Worm (Caenorhabditis elegans) whole organism, young adult: ENCODE data around the gene mans-4.

Experiments
- B0261.1 ChIP-seq: sonication (generic microtip); optimal IDR thresholded peaks from 2 replicates; lab custom pipeline; 2016; ENCODE audit warnings: mild to moderate bottlenecking, missing genetic modification characterization, moderate library complexity, missing compliant biosample characterization
- C06A6.2 ChIP-seq: fragments of 200-800 bp; sonication (Bioruptor generic); conservative IDR thresholded peaks from 2 replicates; pipeline ENCODE4 v1.3.6; 2022; ENCODE audit warnings: missing genetic modification characterization, missing compliant biosample characterization
- F23B12.7 ChIP-seq: sonication (generic microtip); optimal IDR thresholded peaks from 2 replicates; lab custom pipeline; 2017; ENCODE audit warnings: missing genetic modification characterization, mild to moderate bottlenecking, missing compliant biosample characterization, antibody characterized with exemption, moderate library complexity; ENCODE audit not compliant: insufficient read depth
- F57A8.1 ChIP-seq: fragments of 200-800 bp; sonication (Bioruptor generic); optimal IDR thresholded peaks from 2 replicates; lab custom pipeline; 2018; ENCODE audit warnings: mild to moderate bottlenecking, missing genetic modification characterization, moderate library complexity, missing compliant biosample characterization
- F57C9.4 ChIP-seq: sonication (generic microtip); optimal IDR thresholded peaks from 2 replicates; lab custom pipeline; 2017; ENCODE audit warnings: mild to moderate bottlenecking, missing genetic modification characterization, missing compliant biosample characterization
- T07F8.4 ChIP-seq: sonication (generic microtip); optimal IDR thresholded peaks from 2 replicates; lab custom pipeline; 2016; ENCODE audit warnings: mild to moderate bottlenecking, missing genetic modification characterization, moderate library complexity, missing compliant biosample characterization
- Y56A3A.18 ChIP-seq: fragments of 200-800 bp; sonication (Bioruptor generic); IDR thresholded peaks from 2 replicates; pipeline ENCODE4 v1.3.6; 2022; ENCODE audit warnings: missing genetic modification reagents, missing genetic modification characterization, missing compliant biosample characterization
- Y67H2A.10 ChIP-seq: fragments of 200-800 bp; sonication (Bioruptor generic); conservative IDR thresholded peaks from 2 replicates; pipeline ENCODE4 v1.3.6; 2022; ENCODE audit warnings: missing genetic modification reagents, missing genetic modification characterization, missing compliant biosample characterization
- ZK185.1 ChIP-seq: sonication (generic microtip); optimal IDR thresholded peaks from 2 replicates; lab custom pipeline; 2016; ENCODE audit warnings: mild to moderate bottlenecking, missing genetic modification characterization, missing compliant biosample characterization; ENCODE audit not compliant: poor library complexity, severe bottlenecking
- aptf-3 ChIP-seq: fragments of 200-800 bp; sonication (Bioruptor generic); IDR thresholded peaks from 2 replicates; pipeline ENCODE4 v1.3.6; 2022; ENCODE audit warnings: missing genetic modification characterization, missing compliant biosample characterization
- atf-7 ChIP-seq: sonication (generic microtip); optimal IDR thresholded peaks from 2 replicates; lab custom pipeline; 2017; ENCODE audit warnings: mild to moderate bottlenecking, missing genetic modification characterization, missing compliant biosample characterization
- attf-3 ChIP-seq: fragments of 200-800 bp; sonication (Bioruptor generic); conservative IDR thresholded peaks from 2 replicates; pipeline ENCODE4 v1.3.6; 2022; ENCODE audit warnings: missing genetic modification reagents, missing genetic modification characterization, missing compliant biosample characterization
- attf-5 ChIP-seq: fragments of 200-800 bp; sonication (Bioruptor generic); optimal IDR thresholded peaks from 2 replicates; lab custom pipeline; 2018; ENCODE audit warnings: mild to moderate bottlenecking, missing genetic modification characterization, missing compliant biosample characterization
- attf-6 ChIP-seq: fragments of 200-800 bp; sonication (Bioruptor generic); IDR thresholded peaks from 2 replicates; pipeline ENCODE4 v1.3.6; 2022; ENCODE audit warnings: missing genetic modification reagents, missing genetic modification characterization, missing compliant biosample characterization
- bed-1 ChIP-seq: fragments of 200-800 bp; sonication (Bioruptor generic); IDR thresholded peaks from 2 replicates; pipeline ENCODE4 v1.3.6; 2022; ENCODE audit warnings: missing genetic modification reagents, missing genetic modification characterization, missing compliant biosample characterization
- bed-2 ChIP-seq: fragments of 200-800 bp; sonication (Bioruptor generic); IDR thresholded peaks from 2 replicates; pipeline ENCODE4 v1.3.6; 2022; ENCODE audit warnings: missing genetic modification reagents, missing genetic modification characterization, missing compliant biosample characterization
- ceh-27 ChIP-seq: fragments of 200-800 bp; sonication (Bioruptor generic); optimal IDR thresholded peaks from 2 replicates; lab custom pipeline; 2018; ENCODE audit warnings: mild to moderate bottlenecking, missing genetic modification characterization, moderate library complexity, missing compliant biosample characterization
- ceh-58 ChIP-seq: fragments of 200-800 bp; sonication (Bioruptor generic); IDR thresholded peaks from 2 replicates; pipeline ENCODE4 v1.3.6; 2022; ENCODE audit warnings: missing genetic modification characterization, missing compliant biosample characterization
- ceh-91 ChIP-seq: fragments of 200-800 bp; sonication (Bioruptor generic); IDR thresholded peaks from 2 replicates; pipeline ENCODE4 v1.3.6; 2022; ENCODE audit warnings: missing genetic modification reagents, missing genetic modification characterization, missing compliant biosample characterization
- dpff-1 ChIP-seq: sonication (generic microtip); optimal IDR thresholded peaks from 2 replicates; lab custom pipeline; 2017; ENCODE audit warnings: mild to moderate bottlenecking, missing genetic modification characterization, missing compliant biosample characterization
- egl-18 ChIP-seq: fragments of 200-800 bp; sonication (Bioruptor generic); IDR thresholded peaks from 2 replicates; pipeline ENCODE4 v1.3.6; 2022; ENCODE audit warnings: missing genetic modification reagents, missing genetic modification characterization, missing compliant biosample characterization
- fkh-3 ChIP-seq: sonication (generic microtip); optimal IDR thresholded peaks from 2 replicates; lab custom pipeline; 2016; ENCODE audit warnings: mild to moderate bottlenecking, missing genetic modification characterization, missing compliant biosample characterization
- hlh-26 ChIP-seq: fragments of 200-800 bp; sonication (Bioruptor generic); conservative IDR thresholded peaks from 2 replicates; pipeline ENCODE4 v1.3.6; 2022; ENCODE audit warnings: missing genetic modification reagents, missing genetic modification characterization, missing compliant biosample characterization
- hrde-1 ChIP-seq: sonication (generic microtip); optimal IDR thresholded peaks from 2 replicates; lab custom pipeline; 2016; ENCODE audit warnings: missing genetic modification characterization, mild to moderate bottlenecking, missing compliant biosample characterization, moderate library complexity, missing genotype, missing genetic modification reagents, borderline replicate concordance
- lag-1 ChIP-seq: fragments of 200-800 bp; sonication (Bioruptor generic); IDR thresholded peaks from 2 replicates; pipeline ENCODE4 v1.3.6; 2022; ENCODE audit warnings: missing genetic modification reagents, missing genetic modification characterization, missing compliant biosample characterization
- let-526 ChIP-seq: fragments of 200-800 bp; sonication (Bioruptor generic); IDR thresholded peaks from 2 replicates; pipeline ENCODE4 v1.3.6; 2022; ENCODE audit warnings: missing genetic modification reagents, missing genetic modification characterization, missing compliant biosample characterization
- lin-26 ChIP-seq: fragments of 200-800 bp; sonication (Bioruptor generic); IDR thresholded peaks from 2 replicates; pipeline ENCODE4 v1.3.6; 2022; ENCODE audit warnings: missing genetic modification reagents, missing genetic modification characterization, missing compliant biosample characterization
- lin-40 ChIP-seq: sonication (generic microtip); optimal IDR thresholded peaks from 2 replicates; lab custom pipeline; 2016; ENCODE audit warnings: missing genetic modification characterization, mild to moderate bottlenecking, missing compliant biosample characterization, missing genotype, missing genetic modification reagents
- lin-54 ChIP-seq: fragments of 200-800 bp; sonication (Bioruptor generic); optimal IDR thresholded peaks from 2 replicates; lab custom pipeline; 2018; ENCODE audit warnings: mild to moderate bottlenecking, missing genetic modification characterization, missing compliant biosample characterization
- madf-3 ChIP-seq: fragments of 200-800 bp; sonication (Bioruptor generic); IDR thresholded peaks from 2 replicates; pipeline ENCODE4 v1.3.6; 2022; ENCODE audit warnings: missing genetic modification reagents, missing genetic modification characterization, missing compliant biosample characterization
- madf-8 ChIP-seq: fragments of 200-800 bp; sonication (Bioruptor generic); conservative IDR thresholded peaks from 2 replicates; pipeline ENCODE4 v1.3.6; 2022; ENCODE audit warnings: missing genetic modification reagents, missing genetic modification characterization, missing compliant biosample characterization
- mcd-1 ChIP-seq: fragments of 200-800 bp; sonication (Bioruptor generic); IDR thresholded peaks from 2 replicates; pipeline ENCODE4 v1.3.6; 2022; ENCODE audit warnings: missing genetic modification reagents, missing genetic modification characterization, missing compliant biosample characterization
- mel-28 ChIP-seq: sonication (generic microtip); optimal IDR thresholded peaks from 2 replicates; lab custom pipeline; 2016; ENCODE audit warnings: borderline replicate concordance, mild to moderate bottlenecking, missing genetic modification characterization, missing compliant biosample characterization
- nfya-2 ChIP-seq: fragments of 200-800 bp; sonication (Bioruptor generic); IDR thresholded peaks from 2 replicates; pipeline ENCODE4 v1.3.6; 2022; ENCODE audit warnings: missing genetic modification reagents, missing genetic modification characterization, missing compliant biosample characterization
- nhr-120 ChIP-seq: fragments of 200-800 bp; sonication (Bioruptor generic); IDR thresholded peaks from 2 replicates; pipeline ENCODE4 v1.3.6; 2022; ENCODE audit warnings: missing genetic modification characterization, missing compliant biosample characterization
- nhr-80 ChIP-seq: sonication (generic microtip); optimal IDR thresholded peaks from 2 replicates; lab custom pipeline; 2016; ENCODE audit warnings: missing genetic modification characterization, missing compliant biosample characterization
- nhr-90 ChIP-seq: sonication (generic microtip); optimal IDR thresholded peaks from 2 replicates; lab custom pipeline; 2016; ENCODE audit warnings: missing genotype, mild to moderate bottlenecking, missing genetic modification characterization, missing compliant biosample characterization
- pbrm-1 ChIP-seq: fragments of 200-800 bp; sonication (Bioruptor generic); IDR thresholded peaks from 2 replicates; pipeline ENCODE4 v1.3.6; 2022; ENCODE audit warnings: missing genetic modification reagents, missing genetic modification characterization, missing compliant biosample characterization
- pha-4 ChIP-seq: fragments of 150-350 bp; sonication (generic microtip); optimal IDR thresholded peaks from 2 replicates; lab custom pipeline; 2014; ENCODE audit warnings: missing biosample characterization, missing genetic modification reagents, missing genetic modification characterization
- rec-8 ChIP-seq, 2 experiments: sonication (generic microtip); optimal IDR thresholded peaks; 2 replicates each; lab custom pipeline; 2016; ENCODE audit warnings: mild to moderate bottlenecking in 2 of 2, missing genetic modification characterization in 2 of 2, missing genetic modification reagents in 2 of 2, missing genotype in 2 of 2, missing biosample characterization in 1 of 2, missing compliant biosample characterization in 1 of 2, moderate library complexity in 1 of 2
- repo-1 ChIP-seq: sonication (generic microtip); optimal IDR thresholded peaks from 2 replicates; lab custom pipeline; 2017; ENCODE audit warnings: mild to moderate bottlenecking, missing genetic modification characterization, missing compliant biosample characterization
- sea-2 ChIP-seq: fragments of 200-800 bp; sonication (Bioruptor generic); IDR thresholded peaks from 2 replicates; pipeline ENCODE4 v1.3.6; 2022; ENCODE audit warnings: missing genetic modification characterization, missing compliant biosample characterization
- xnd-1 ChIP-seq: sonication (generic microtip); optimal IDR thresholded peaks from 2 replicates; lab custom pipeline; 2016; ENCODE audit warnings: missing genotype, missing genetic modification reagents, missing genetic modification characterization, missing compliant biosample characterization
- ztf-22 ChIP-seq: fragments of 200-800 bp; sonication (Bioruptor generic); optimal IDR thresholded peaks from 2 replicates; lab custom pipeline; 2018; ENCODE audit warnings: mild to moderate bottlenecking, missing genetic modification characterization, moderate library complexity, missing compliant biosample characterization
- ztf-25 ChIP-seq: fragments of 200-800 bp; sonication (Bioruptor generic); IDR thresholded peaks from 2 replicates; pipeline ENCODE4 v1.3.6; 2022; ENCODE audit warnings: missing genetic modification reagents, missing genetic modification characterization, missing compliant biosample characterization
- ztf-26 ChIP-seq: sonication (generic microtip); optimal IDR thresholded peaks from 2 replicates; lab custom pipeline; 2017; ENCODE audit warnings: missing genetic modification characterization, missing compliant biosample characterization
- ztf-28 ChIP-seq: fragments of 200-800 bp; sonication (Bioruptor generic); IDR thresholded peaks from 2 replicates; pipeline ENCODE4 v1.3.6; 2022; ENCODE audit warnings: missing genetic modification reagents, missing genetic modification characterization, missing compliant biosample characterization
- ztf-6 ChIP-seq: fragments of 200-800 bp; sonication (Bioruptor generic); IDR thresholded peaks from 2 replicates; pipeline ENCODE4 v1.3.6; 2022; ENCODE audit warnings: missing genetic modification reagents, missing genetic modification characterization, missing compliant biosample characterization

The mans-4 gene

DNA sequence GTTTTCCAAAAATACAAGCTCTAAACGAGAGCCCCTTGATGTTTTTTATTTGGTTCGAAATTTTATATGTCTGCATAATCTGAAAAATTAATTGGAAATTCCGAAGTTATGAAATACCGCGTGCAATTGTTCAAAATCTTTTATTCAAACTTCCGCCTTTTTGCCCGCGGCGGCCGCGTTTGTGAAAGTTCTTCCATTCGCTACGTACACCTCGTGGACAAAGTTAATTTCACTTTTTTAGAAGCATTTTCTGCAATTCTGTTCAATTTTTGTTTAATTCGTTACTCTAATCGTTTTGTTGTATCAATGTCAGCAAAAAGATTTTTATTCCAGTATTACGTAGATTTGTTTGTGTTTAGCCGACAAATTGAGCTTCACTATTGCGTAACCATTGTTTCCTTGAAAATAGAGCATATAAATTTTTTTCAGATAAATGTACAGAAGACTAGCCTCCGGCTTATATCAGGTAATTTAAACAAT, 4.1 kb downstream of the mans-4 start, which contains the start of gene mppb-1 (continued):
- peak; percentile 85 for TF ChIP-seq bed-2 (GFP tag; lab: Robert Waterston, UW)
- 0 out of 2 replicates have a peak, but pooled peaks have one; percentile 60 for TF ChIP-seq madf-3 (GFP tag; lab: Robert Waterston, UW)
- TF ChIP-seq B0261.1 = peak; percentile 20
- no peak for TF ChIP-seq aptf-3 (GFP tag; lab: Robert Waterston, UW)
- 0 out of 2 replicates have a peak, but pooled peaks have one; percentile 62 for TF ChIP-seq let-526 (GFP tag; lab: Robert Waterston, UW)
- TF ChIP-seq nhr-90 (tag; lab: Kevin White, UChicago) = no peak
- TF ChIP-seq Y56A3A.18 (GFP tag; lab: Robert Waterston, UW) = no peak
- TF ChIP-seq rec-8 (tag; optimal IDR thresholded peaks at IDR 0.05; lab: Kevin White, UChicago) = peak; percentile 60
- TF ChIP-seq T07F8.4 (tag; lab: Kevin White, UChicago) = no peak
- TF ChIP-seq bed-1 (GFP tag; lab: Robert Waterston, UW) = 0 out of 2 replicates have a peak, but pooled peaks have one; percentile 21
- TF ChIP-seq C06A6.2 (GFP tag; lab: Robert Waterston, UW) = no peak
- no peak for TF ChIP-seq ztf-26
- no peak for TF ChIP-seq F57A8.1 (GFP tag; lab: Kevin White, UChicago)
- no peak for TF ChIP-seq ztf-22 (GFP tag; lab: Kevin White, UChicago)
- peak; percentile 75 for TF ChIP-seq attf-3 (GFP tag; lab: Robert Waterston, UW)
- peak; percentile 84 for TF ChIP-seq ceh-27
- TF ChIP-seq pha-4 (tag; lab: Kevin White, UChicago) = no peak
- no peak for TF ChIP-seq egl-18
- TF ChIP-seq mel-28 (tag; lab: Kevin White, UChicago) = no peak
- TF ChIP-seq pbrm-1 (GFP tag; lab: Robert Waterston, UW) = peak; percentile 64
- peak; percentile 96 for TF ChIP-seq lin-54 (GFP tag; lab: Kevin White, UChicago)
- no peak for TF ChIP-seq lin-26 (GFP tag; lab: Robert Waterston, UW)
- TF ChIP-seq F23B12.7 (tag; lab: Kevin White, UChicago) = peak; percentile 46
- no peak for TF ChIP-seq ceh-58 (GFP tag; lab: Robert Waterston, UW)
- TF ChIP-seq fkh-3 = no peak
- no peak for TF ChIP-seq dpff-1
- no peak for TF ChIP-seq ztf-25
- TF ChIP-seq Y67H2A.10 (GFP tag; lab: Robert Waterston, UW) = peak; percentile 13; the same call in 1 of the 2 replicates
- peak; percentile 59 for TF ChIP-seq lin-40 (tag; lab: Kevin White, UChicago)
- TF ChIP-seq attf-6 (GFP tag; lab: Robert Waterston, UW) = 0 out of 2 replicates have a peak, but pooled peaks have one; percentile 23
- no peak for TF ChIP-seq hlh-26 (GFP tag; lab: Robert Waterston, UW)
- 0 out of 2 replicates have a peak, but pooled peaks have one; percentile 30 for TF ChIP-seq ceh-91
- TF ChIP-seq madf-8 (GFP tag; lab: Robert Waterston, UW) = peak; percentile 40; the same call in 1 of the 2 replicates
- no peak for TF ChIP-seq nhr-120 (GFP tag; lab: Robert Waterston, UW)
- TF ChIP-seq nfya-2 (GFP tag; lab: Robert Waterston, UW) = no peak
- TF ChIP-seq attf-5 = peak; percentile 40
- no peak for TF ChIP-seq lag-1 (GFP tag; lab: Robert Waterston, UW)
- no peak for TF ChIP-seq F57C9.4 (tag; lab: Kevin White, UChicago)
- peak; percentile 89 for TF ChIP-seq ztf-28 (GFP tag; lab: Robert Waterston, UW)
- no peak for TF ChIP-seq xnd-1 (tag; lab: Kevin White, UChicago)
- no peak for TF ChIP-seq hrde-1 (tag; lab: Kevin White, UChicago)
- TF ChIP-seq ztf-6 (GFP tag; lab: Robert Waterston, UW) = peak; percentile 41; the same call in 1 of the 2 replicates
- TF ChIP-seq repo-1 (tag; lab: Kevin White, UChicago) = no peak
- peak; percentile 1 for TF ChIP-seq nhr-80 (tag; lab: Kevin White, UChicago)
- TF ChIP-seq sea-2 (GFP tag; lab: Robert Waterston, UW) = no peak
- peak; percentile 96 for TF ChIP-seq ZK185.1 (tag; lab: Kevin White, UChicago)
- TF ChIP-seq atf-7 (tag; lab: Kevin White, UChicago) = peak; percentile 28
- TF ChIP-seq mcd-1 (GFP tag; lab: Robert Waterston, UW) = peak; percentile 72
